Worm (Caenorhabditis elegans) whole organism, L2 larva: Measurements from ENCODE around the gene msd-2.

ENCODE experiments used
- C34F6.9 ChIP-seq: fragments of 150-350 bp; optimal IDR thresholded peaks from 2 replicates; lab custom pipeline; 2014; ENCODE audit warnings: missing biosample characterization, missing genetic modification characterization
- Y55F3AM.14 ChIP-seq: fragments of 200-800 bp; sonication (Bioruptor generic); optimal IDR thresholded peaks from 2 replicates; lab custom pipeline; 2018; ENCODE audit warnings: mild to moderate bottlenecking, missing genetic modification characterization, missing compliant biosample characterization
- ZK546.5 ChIP-seq: sonication (generic microtip); optimal IDR thresholded peaks from 2 replicates; lab custom pipeline; 2017; ENCODE audit warnings: missing biosample characterization, missing genetic modification characterization
- ama-1 ChIP-seq: fragments of 150-350 bp; optimal IDR thresholded peaks from 2 replicates; lab custom pipeline; 2018; ENCODE audit warnings: inconsistent platforms
- ceh-16 ChIP-seq: fragments of 150-350 bp; optimal IDR thresholded peaks from 2 replicates; lab custom pipeline; 2014; ENCODE audit warnings: missing biosample characterization, missing genetic modification characterization
- ceh-82 ChIP-seq: fragments of 150-350 bp; optimal IDR thresholded peaks from 2 replicates; lab custom pipeline; 2014; ENCODE audit warnings: missing biosample characterization, missing genetic modification characterization
- crh-2 ChIP-seq: sonication (generic microtip); optimal IDR thresholded peaks from 2 replicates; lab custom pipeline; 2017; ENCODE audit warnings: missing biosample characterization, missing genetic modification characterization
- dmd-4 ChIP-seq: sonication (generic microtip); optimal IDR thresholded peaks from 2 replicates; lab custom pipeline; 2017; ENCODE audit warnings: missing biosample characterization, missing genetic modification characterization
- elt-1 ChIP-seq: fragments of 150-350 bp; optimal IDR thresholded peaks from 2 replicates; lab custom pipeline; 2014; ENCODE audit warnings: missing biosample characterization, missing genetic modification characterization
- elt-3 ChIP-seq: sonication (generic microtip); optimal IDR thresholded peaks from 2 replicates; lab custom pipeline; 2017; ENCODE audit warnings: missing biosample characterization, missing genetic modification characterization
- fos-1 ChIP-seq: fragments of 150-350 bp; optimal IDR thresholded peaks from 2 replicates; lab custom pipeline; 2014; ENCODE audit warnings: missing biosample characterization, missing genetic modification characterization
- gmeb-1 ChIP-seq: fragments of 150-350 bp; optimal IDR thresholded peaks from 2 replicates; lab custom pipeline; 2014; ENCODE audit warnings: missing biosample characterization, missing genetic modification characterization
- lin-11 ChIP-seq: fragments of 150-350 bp; sonication (generic microtip); optimal IDR thresholded peaks from 2 replicates; lab custom pipeline; 2014; ENCODE audit warnings: missing biosample characterization, missing genetic modification characterization, inconsistent platforms, mixed read lengths
- lin-39 ChIP-seq: fragments of 150-350 bp; optimal IDR thresholded peaks from 2 replicates; lab custom pipeline; 2014; ENCODE audit warnings: missing biosample characterization, missing genetic modification reagents, missing genetic modification characterization
- mbf-1 ChIP-seq: sonication (generic microtip); optimal IDR thresholded peaks from 2 replicates; lab custom pipeline; 2017; ENCODE audit warnings: missing biosample characterization, missing genetic modification characterization
- mdl-1 ChIP-seq, 2 experiments: fragments of 150-350 bp in 1 of 2; sonication (generic microtip) in 1 of 2; optimal IDR thresholded peaks; 2 replicates each; lab custom pipeline; 2017; ENCODE audit warnings: missing biosample characterization in 2 of 2, missing genetic modification characterization in 2 of 2
- nhr-10 ChIP-seq: sonication (generic microtip); optimal IDR thresholded peaks from 2 replicates; lab custom pipeline; 2017; ENCODE audit warnings: missing biosample characterization, missing genetic modification characterization
- nhr-12 ChIP-seq: fragments of 150-350 bp; optimal IDR thresholded peaks from 2 replicates; lab custom pipeline; 2014; ENCODE audit warnings: missing biosample characterization, missing genetic modification characterization
- nhr-129 ChIP-seq: fragments of 150-350 bp; optimal IDR thresholded peaks from 2 replicates; lab custom pipeline; 2014; ENCODE audit warnings: missing biosample characterization, missing genetic modification characterization
- nhr-21 ChIP-seq: fragments of 150-350 bp; optimal IDR thresholded peaks from 2 replicates; lab custom pipeline; 2014; ENCODE audit warnings: missing biosample characterization, missing genetic modification characterization
- nhr-23 ChIP-seq: fragments of 150-350 bp; optimal IDR thresholded peaks from 2 replicates; lab custom pipeline; 2014; ENCODE audit warnings: missing biosample characterization, missing genetic modification reagents, missing genetic modification characterization
- nhr-77 ChIP-seq: fragments of 150-350 bp; optimal IDR thresholded peaks from 2 replicates; lab custom pipeline; 2014; ENCODE audit warnings: missing biosample characterization, missing genetic modification characterization
- sem-4 ChIP-seq: fragments of 150-350 bp; optimal IDR thresholded peaks from 2 replicates; lab custom pipeline; 2014; ENCODE audit warnings: missing biosample characterization, missing genetic modification reagents, missing genetic modification characterization
- skn-1 ChIP-seq: sonication (generic microtip); optimal IDR thresholded peaks from 2 replicates; lab custom pipeline; 2017; ENCODE audit warnings: missing biosample characterization, missing genetic modification characterization
- sma-9 ChIP-seq, 2 experiments: fragments of 150-350 bp in 1 of 2; sonication (generic microtip) in 1 of 2; optimal IDR thresholded peaks; 2 replicates each; lab custom pipeline; 2014 to 2016; ENCODE audit warnings: missing genetic modification characterization in 2 of 2, mild to moderate bottlenecking in 1 of 2, missing biosample characterization in 1 of 2, missing compliant biosample characterization in 1 of 2, missing genetic modification reagents in 1 of 2, moderate library complexity in 1 of 2
- unc-39 ChIP-seq: fragments of 150-350 bp; optimal IDR thresholded peaks from 2 replicates; lab custom pipeline; 2014; ENCODE audit warnings: missing biosample characterization, missing genetic modification characterization
- unc-55 ChIP-seq: fragments of 150-350 bp; sonication (generic microtip); optimal IDR thresholded peaks from 3 replicates; lab custom pipeline; 2014; ENCODE audit warnings: missing biosample characterization, missing genetic modification reagents, missing genetic modification characterization
- zag-1 ChIP-seq: fragments of 150-350 bp; optimal IDR thresholded peaks from 2 replicates; lab custom pipeline; 2014; ENCODE audit warnings: missing biosample characterization, missing genetic modification characterization
- ztf-1 ChIP-seq: fragments of 200-800 bp; sonication (Bioruptor generic); conservative IDR thresholded peaks from 2 replicates; pipeline ENCODE4 v1.3.6; 2022; ENCODE audit warnings: missing genetic modification characterization, missing compliant biosample characterization
- ztf-11 ChIP-seq: sonication (generic microtip); optimal IDR thresholded peaks from 2 replicates; lab custom pipeline; 2017; ENCODE audit warnings: missing biosample characterization, missing genetic modification characterization
- ztf-4 ChIP-seq: fragments of 150-350 bp; optimal IDR thresholded peaks from 2 replicates; lab custom pipeline; 2014; ENCODE audit warnings: missing biosample characterization, missing genetic modification characterization

msd-2 gene

DNA sequence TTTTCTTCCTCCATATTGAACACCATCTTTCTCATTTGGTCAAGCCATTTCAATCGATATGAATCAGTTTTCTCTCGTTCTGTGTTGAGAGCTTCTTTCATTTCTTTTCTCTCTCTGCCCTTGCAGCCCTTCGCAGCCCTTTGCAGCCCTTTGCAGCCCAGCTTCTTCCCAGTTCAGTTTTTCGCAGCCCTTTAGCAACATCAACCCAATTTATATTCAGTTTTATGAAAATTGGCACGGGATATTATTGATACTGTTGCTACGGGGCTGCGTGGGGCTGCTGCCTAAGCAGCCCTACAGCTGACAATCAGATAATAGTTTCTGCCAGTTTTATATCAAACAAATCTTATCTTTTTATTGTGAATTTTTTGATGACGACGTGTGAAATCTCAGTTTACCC lies 8.1 kb downstream of the msd-2 start, which contains the start of gene F44D12.10:
Gene F44D12.10 (minus strand): TSS at position 101 of the 400 bp plus-strand sequence.
- no peak for TF ChIP-seq sem-4 (tag; lab: Kevin White, UChicago)
- TF ChIP-seq lin-11 (tag; lab: Kevin White, UChicago), result no peak
- TF ChIP-seq unc-39 (tag; lab: Kevin White, UChicago), result no peak
- no peak for TF ChIP-seq mbf-1 (tag; lab: Kevin White, UChicago)
- no peak for TF ChIP-seq ztf-4 (tag; lab: Kevin White, UChicago)
- no peak for TF ChIP-seq nhr-23 (tag; lab: Kevin White, UChicago)
- TF ChIP-seq ceh-82 (tag; lab: Kevin White, UChicago), result no peak
- no peak for TF ChIP-seq crh-2 (tag; lab: Kevin White, UChicago)
- TF ChIP-seq skn-1 (tag; lab: Kevin White, UChicago), result no peak
- TF ChIP-seq nhr-77, result no peak
- no peak for TF ChIP-seq ZK546.5 (tag; lab: Kevin White, UChicago)
- no peak for TF ChIP-seq sma-9 (GFP tag; optimal IDR thresholded peaks at IDR 0.05; lab: Kevin White, UChicago)
- TF ChIP-seq sma-9 (tag; optimal IDR thresholded peaks at IDR 0.05; lab: Kevin White, UChicago), result no peak
- no peak for TF ChIP-seq lin-39 (tag; lab: Kevin White, UChicago)
- no peak for TF ChIP-seq nhr-10 (tag; lab: Kevin White, UChicago)
- TF ChIP-seq, all 48 proteins: peak for 0

DNA sequence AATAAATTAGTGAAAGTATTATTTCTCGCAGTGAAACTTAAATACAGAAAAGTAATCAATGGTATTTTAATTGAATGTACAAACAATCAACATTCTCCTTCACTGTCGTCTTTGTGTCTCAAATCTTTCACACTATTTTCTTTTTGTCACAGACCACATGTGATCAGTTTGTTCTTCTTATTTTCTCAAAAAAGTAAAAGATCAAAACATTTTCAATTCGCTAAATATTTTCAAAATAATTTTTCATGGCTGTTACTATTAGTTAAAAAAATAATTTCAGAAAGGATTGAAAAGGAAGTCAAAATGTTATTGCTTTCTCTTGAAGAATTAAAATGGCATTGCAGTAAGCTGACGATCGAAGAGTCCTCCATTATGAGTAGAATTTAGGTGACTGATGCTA lies 11.9 kb downstream of the msd-2 start, which contains the start of gene dhs-31:
Gene dhs-31 (minus strand): TSS at position 101 of the 400 bp plus-strand sequence.
- TF ChIP-seq ZK546.5 (tag; lab: Kevin White, UChicago) (no peak), crh-2 (tag; lab: Kevin White, UChicago) (no peak), elt-1 (tag; lab: Kevin White, UChicago) (no peak), nhr-77 (no peak), ztf-1 (no peak), ama-1 (lab: Kevin White, UChicago) (no peak), mdl-1 (tag; optimal IDR thresholded peaks at IDR 0.05; lab: Kevin White, UChicago) (no peak), lin-11 (tag; lab: Kevin White, UChicago) (no peak), ztf-11 (tag; lab: Kevin White, UChicago) (no peak), gmeb-1 (tag; lab: Kevin White, UChicago) (no peak), nhr-21 (no peak), ceh-16 (tag; lab: Kevin White, UChicago) (no peak), nhr-129 (tag; lab: Kevin White, UChicago) (no peak), zag-1 (tag; lab: Kevin White, UChicago) (no peak), nhr-10 (tag; lab: Kevin White, UChicago) (no peak)

DNA sequence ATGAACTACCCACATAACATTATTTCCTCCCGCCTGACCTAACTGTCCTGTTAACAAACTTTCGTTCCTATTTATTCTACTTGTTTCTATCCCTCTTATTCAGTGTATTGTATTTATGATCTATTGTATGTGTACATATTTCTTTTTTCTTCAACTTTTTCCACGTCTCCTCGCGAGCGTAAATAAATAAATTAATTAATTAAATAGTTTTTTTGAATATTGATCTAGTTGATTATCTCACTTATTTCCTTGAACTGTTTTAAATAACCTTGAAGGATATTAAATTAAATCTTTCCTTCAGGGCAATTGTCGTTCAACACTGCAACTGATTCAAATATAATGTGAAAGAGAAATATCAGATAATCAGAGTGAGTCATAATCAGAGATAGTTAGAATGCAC lies 14.0 kb downstream of the msd-2 start, which contains the start of gene frk-1:
Gene frk-1 (plus strand): TSS at position 301 of the 400 bp plus-strand sequence.
- TF ChIP-seq nhr-77, result no peak

DNA sequence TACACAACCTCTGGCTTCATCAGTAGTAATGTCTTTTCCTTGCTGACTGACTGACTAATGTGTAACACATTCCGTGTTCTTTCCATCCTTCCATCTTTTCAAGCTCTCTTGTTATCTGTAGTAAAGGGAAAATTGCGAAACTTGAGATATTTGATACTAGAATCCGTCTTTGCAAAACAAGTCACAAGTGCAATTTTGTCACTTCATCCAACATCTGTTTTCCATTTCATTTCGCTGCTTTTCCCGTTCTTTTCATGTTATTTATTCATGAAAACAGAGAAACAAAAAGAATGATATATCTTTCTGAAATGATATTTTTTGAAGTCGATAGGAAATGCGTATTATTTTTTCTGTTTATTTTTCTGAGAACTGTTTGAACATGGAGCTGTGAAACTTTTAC lies 17.1 kb downstream of the msd-2 start:
- TF ChIP-seq unc-55 (GFP tag; lab: Kevin White, UChicago) (peak; percentile 54), nhr-129 (tag; lab: Kevin White, UChicago) (peak; percentile 10), ceh-82 (tag; lab: Kevin White, UChicago) (no peak)

DNA sequence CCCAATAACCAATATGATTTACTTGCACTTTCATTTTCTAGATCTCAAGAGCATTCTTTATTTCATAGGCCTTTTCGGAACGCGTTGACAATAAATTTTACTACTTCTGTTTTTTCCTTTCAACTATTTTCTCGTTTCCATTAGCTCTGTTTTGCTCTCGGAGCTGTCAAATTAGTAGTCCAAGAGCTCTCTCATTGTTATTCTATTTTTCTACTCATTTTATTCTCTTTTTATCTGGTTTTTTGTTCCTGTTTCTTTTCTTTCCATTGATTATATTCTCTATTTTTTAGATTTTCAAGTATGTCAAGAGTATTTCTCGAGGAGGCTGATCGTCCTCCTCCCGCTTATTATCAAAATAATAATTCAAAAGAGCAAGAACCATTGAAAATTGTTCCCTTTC lies 18.2 kb downstream of the msd-2 start, which contains the start of gene T04B2.3:
Gene T04B2.3 (plus strand): TSS at position 301 of the 400 bp plus-strand sequence.
- TF ChIP-seq nhr-21, result no peak
- no peak for TF ChIP-seq ztf-11 (tag; lab: Kevin White, UChicago)
- TF ChIP-seq elt-1 (tag; lab: Kevin White, UChicago), result no peak
- TF ChIP-seq elt-3 (tag; lab: Kevin White, UChicago), result no peak
- no peak for TF ChIP-seq nhr-129 (tag; lab: Kevin White, UChicago)

DNA sequence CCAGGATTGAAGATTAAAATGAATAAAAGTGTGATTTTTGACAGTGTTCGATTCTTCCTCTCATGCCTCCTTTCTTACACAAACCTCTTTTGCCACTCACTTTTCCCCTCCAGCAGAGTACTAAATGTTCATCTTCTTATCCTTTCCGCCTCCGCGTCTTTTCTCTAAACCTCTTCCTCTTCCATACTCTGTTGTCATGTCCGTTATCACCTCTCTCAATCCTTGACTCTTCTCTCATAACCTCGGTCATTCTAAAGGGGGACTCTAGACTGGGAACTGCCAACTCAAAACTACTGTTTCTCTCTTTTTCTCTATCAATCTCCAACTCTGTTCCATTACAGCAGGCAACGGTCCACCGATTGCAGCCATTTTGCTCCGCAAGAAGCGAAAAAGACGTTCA lies 19.4 kb downstream of the msd-2 start:
- TF ChIP-seq unc-55 (GFP tag; lab: Kevin White, UChicago), result no peak
- peak; percentile 27 for TF ChIP-seq nhr-129 (tag; lab: Kevin White, UChicago)
- TF ChIP-seq, all 48 proteins: peak for 1

DNA sequence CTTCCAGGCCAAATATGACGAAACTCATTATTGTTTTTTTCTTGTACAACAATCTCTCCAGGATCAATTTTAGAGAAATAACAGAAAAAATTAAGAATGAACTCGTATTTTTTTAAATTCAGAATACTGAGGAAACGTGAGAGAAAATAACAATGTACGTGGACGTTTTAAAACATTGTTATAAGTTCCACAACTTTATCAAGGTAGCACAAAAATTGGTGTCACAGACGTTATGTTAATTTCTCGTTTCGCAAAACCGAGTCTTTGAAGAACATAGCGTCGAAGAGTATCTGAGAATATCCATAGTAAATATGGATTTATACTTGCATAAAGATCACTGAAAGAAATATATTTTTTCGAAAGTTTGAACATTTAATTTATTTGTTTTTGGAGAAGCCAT lies 22.2 kb downstream of the msd-2 start, which contains the start of gene T04B2.8:
Gene T04B2.8 (minus strand): TSS at position 101 of the 400 bp plus-strand sequence.
- TF ChIP-seq C34F6.9 (tag; lab: Kevin White, UChicago) (no peak), fos-1 (tag; lab: Kevin White, UChicago) (no peak), zag-1 (tag; lab: Kevin White, UChicago) (no peak), nhr-12 (tag; lab: Kevin White, UChicago) (no peak), lin-11 (tag; lab: Kevin White, UChicago) (no peak), ztf-11 (tag; lab: Kevin White, UChicago) (no peak), Y55F3AM.14 (no peak), dmd-4 (tag; lab: Kevin White, UChicago) (no peak), mdl-1 (tag; optimal IDR thresholded peaks at IDR 0.05; lab: Kevin White, UChicago) (no peak)
